Worm (Caenorhabditis elegans): ENCODE results near the gene cul-3.

DNA sequence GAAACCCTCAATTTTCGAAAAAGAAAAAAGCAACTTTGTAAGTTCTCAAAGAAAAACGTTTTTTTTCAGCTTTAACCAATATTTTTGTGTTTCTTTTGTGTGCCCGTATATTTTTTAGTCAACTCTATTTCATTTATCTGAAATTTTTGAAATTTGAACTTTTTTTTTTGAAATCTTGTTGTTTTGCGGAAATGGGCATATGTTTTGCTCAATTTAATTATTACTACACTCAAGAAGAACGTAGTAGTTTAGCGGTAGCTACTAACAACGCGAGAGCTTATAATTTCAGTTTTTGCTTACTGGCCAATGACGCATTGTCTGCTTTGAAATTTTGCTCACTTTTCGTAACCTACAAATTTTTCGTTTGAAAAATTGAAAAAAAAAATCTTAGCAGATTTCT, 32.4 kb upstream of the cul-3 start, which contains the start of gene srh-82:
- TF ChIP-seq pqm-1 (tag; optimal IDR thresholded peaks at IDR 0.05) (no peak), nhr-237 (tag; optimal IDR thresholded peaks at IDR 0.05) (no peak), ama-1 (optimal IDR thresholded peaks at IDR 0.05) (no peak), lin-15B (tag; optimal IDR thresholded peaks at IDR 0.05) (no peak), elt-1 (tag; optimal IDR thresholded peaks at IDR 0.05) (no peak), lin-39 (tag; optimal IDR thresholded peaks at IDR 0.05) (no peak)

All from whole organism, L3 larva.